Fruit fly (Drosophila melanogaster): ENCODE measurements around the gene Ndc80.

Ndc80 gene

DNA sequence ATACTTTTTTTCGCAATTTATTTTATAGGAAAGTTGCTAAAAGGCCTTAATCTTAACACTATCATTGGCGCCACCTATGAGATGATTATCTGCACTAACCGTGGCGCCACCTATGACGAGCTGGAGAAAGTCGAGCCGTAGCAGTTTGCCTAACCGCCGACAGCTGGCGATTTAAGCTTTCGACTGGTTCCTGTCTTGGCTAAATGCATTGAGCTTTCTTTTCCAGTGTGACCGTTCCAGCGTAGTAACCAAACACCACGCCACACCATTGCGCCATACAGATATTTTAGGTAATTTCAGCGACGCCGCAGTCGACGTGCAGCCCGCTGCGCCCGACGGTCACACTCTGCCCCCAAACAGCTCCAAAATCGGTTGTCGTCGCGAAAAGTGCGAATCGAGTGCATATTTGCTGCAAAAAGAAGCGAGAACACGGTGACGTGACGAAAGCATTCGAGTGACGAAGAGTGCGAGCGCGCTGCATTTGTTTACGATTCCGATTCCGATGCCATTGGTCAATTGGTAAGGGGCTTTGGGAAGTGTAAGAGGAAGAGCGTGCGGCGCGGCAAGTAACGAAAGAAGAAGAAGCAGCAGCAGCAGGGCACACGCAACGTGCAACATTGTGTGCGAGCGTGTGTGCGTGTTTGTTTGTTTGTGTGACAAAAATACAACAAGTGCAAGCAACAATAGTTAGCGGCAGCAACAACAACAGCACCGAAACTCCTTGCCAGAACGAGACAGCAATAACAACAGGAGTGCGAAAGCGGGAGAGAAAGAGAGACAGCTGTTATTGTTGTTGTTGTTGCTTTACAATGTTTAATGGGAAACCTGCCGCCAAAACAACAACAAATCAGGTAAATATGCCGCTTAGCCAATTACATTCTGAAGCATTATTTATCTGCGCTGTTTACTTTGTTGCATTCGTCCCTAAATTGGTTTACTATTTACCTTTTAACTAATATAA is 48.1 kb downstream of the Ndc80 start, which contains the start of the genes CG46311 and Tpst (continued):
- TF ChIP-seq amos (GFP tag; IDR thresholded peaks at IDR 0.05; ENCODE audit: partially characterized antibody) (peak; percentile 59), Hr78 (GFP tag; optimal IDR thresholded peaks at IDR 0.05) (no peak), mld (GFP tag; IDR thresholded peaks at IDR 0.05; ENCODE audit: partially characterized antibody) (no peak), Hey (tag; optimal IDR thresholded peaks at IDR 0.05) (no peak), abd-A (tag; optimal IDR thresholded peaks at IDR 0.05) (no peak), Hand (GFP tag; optimal IDR thresholded peaks at IDR 0.05) (no peak), CG18476 (GFP tag; optimal IDR thresholded peaks at IDR 0.05) (no peak), NC2α (GFP tag; optimal IDR thresholded peaks at IDR 0.05) (peak; percentile 46), CG8290 (GFP tag; optimal IDR thresholded peaks at IDR 0.05) (peak; percentile 70), CG8290 (tag; optimal IDR thresholded peaks at IDR 0.05) (peak; percentile 30 to 89), CG11723 (GFP tag; optimal IDR thresholded peaks at IDR 0.05) (no peak), tna (GFP tag; IDR thresholded peaks at IDR 0.05; ENCODE audit: partially characterized antibody) (no peak; the same call in 1 of the 2 replicates), Optix (GFP tag; IDR thresholded peaks at IDR 0.05) (peak; percentile 60; the same call in 1 of the 3 replicates), CG33557 (GFP tag; optimal IDR thresholded peaks at IDR 0.05) (peak; percentile 4), inv (GFP tag; IDR thresholded peaks at IDR 0.05; ENCODE audit: partially characterized antibody) (no peak), CG10209 (GFP tag; optimal IDR thresholded peaks at IDR 0.05) (peak; percentile 36), CG12769 (tag; optimal IDR thresholded peaks at IDR 0.05) (peak; percentile 55), ind (GFP tag; optimal IDR thresholded peaks at IDR 0.05) (peak; percentile 64), CG3847 (GFP tag; IDR thresholded peaks at IDR 0.05) (peak; percentile 79), Meics (GFP tag; optimal IDR thresholded peaks at IDR 0.05) (peak; percentile 69), psq (GFP tag; optimal IDR thresholded peaks at IDR 0.05) (no peak), chn (GFP tag; optimal IDR thresholded peaks at IDR 0.05) (peak; percentile 36), danr (GFP tag; IDR thresholded peaks at IDR 0.05) (no peak), CG4328 (GFP tag; optimal IDR thresholded peaks at IDR 0.05) (peak; percentile 44), Oli (tag; optimal IDR thresholded peaks at IDR 0.05) (no peak), CG6272 (GFP tag; IDR thresholded peaks at IDR 0.05) (no peak), CG2116 (GFP tag; optimal IDR thresholded peaks at IDR 0.05) (peak; percentile 34), CG31388 (GFP tag; optimal IDR thresholded peaks at IDR 0.05) (peak; percentile 2), bowl (GFP tag; IDR thresholded peaks at IDR 0.05) (no peak), pum (GFP tag; optimal IDR thresholded peaks at IDR 0.05) (peak; percentile 58), unpg (GFP tag; optimal IDR thresholded peaks at IDR 0.05) (peak; percentile 50), ATbp (GFP tag; optimal IDR thresholded peaks at IDR 0.05) (peak; percentile 6), CG12236 (GFP tag; optimal IDR thresholded peaks at IDR 0.05) (no peak), CG6765 (GFP tag; optimal IDR thresholded peaks at IDR 0.05) (no peak), sim (GFP tag; IDR thresholded peaks at IDR 0.05) (no peak), CG10267 (tag; optimal IDR thresholded peaks at IDR 0.05) (peak; percentile 57), CG17359 (tag; optimal IDR thresholded peaks at IDR 0.05) (peak; percentile 71), Hsf (GFP tag; optimal IDR thresholded peaks at IDR 0.05) (peak; percentile 74), CG15073 (GFP tag; optimal IDR thresholded peaks at IDR 0.05) (no peak), CG32772 (GFP tag; IDR thresholded peaks at IDR 0.05) (peak; percentile 68), CG9817 (tag; optimal IDR thresholded peaks at IDR 0.05) (peak; percentile 56), Dip2 (GFP tag; IDR thresholded peaks at IDR 0.05) (no peak), slou (GFP tag; optimal IDR thresholded peaks at IDR 0.05) (no peak), Poxn (GFP tag; IDR thresholded peaks at IDR 0.05) (no peak), Lim3 (GFP tag; IDR thresholded peaks at IDR 0.05) (no peak), Awh (GFP tag; IDR thresholded peaks at IDR 0.05) (peak; percentile 66), CG7839 (tag; optimal IDR thresholded peaks at IDR 0.05) (peak; percentile 66), dmrt11E (tag; optimal IDR thresholded peaks at IDR 0.05) (peak; percentile 43)
